Fruit fly (Drosophila melanogaster): ENCODE results near the gene IntS11.

The IntS11 gene

dm6 chr3R:29771645-29772089, 26.5 kb downstream of the IntS11 start (continued):
- TF ChIP-seq ken (GFP tag; IDR thresholded peaks at IDR 0.05) = peak; percentile 23; the same call in 1 of the 3 replicates
- peak in 1 of 2 experiments; percentile 96 for TF ChIP-seq Trl (optimal IDR thresholded peaks at IDR 0.05)
- TF ChIP-seq Trl (GFP tag; optimal IDR thresholded peaks at IDR 0.05) = no peak
- TF ChIP-seq CG30020 (tag; optimal IDR thresholded peaks at IDR 0.05) = no peak
- TF ChIP-seq CG4707 (GFP tag; optimal IDR thresholded peaks at IDR 0.05) = peak; percentile 67
- peak; percentile 18 for TF ChIP-seq gsb-n (tag; optimal IDR thresholded peaks at IDR 0.05)
- peak; percentile 6 for TF ChIP-seq BtbVII (GFP tag; optimal IDR thresholded peaks at IDR 0.05)
- TF ChIP-seq grn (GFP tag; optimal IDR thresholded peaks at IDR 0.05) = peak; percentile 86
- TF ChIP-seq CG10654 (GFP tag; optimal IDR thresholded peaks at IDR 0.05) = no peak

DNA sequence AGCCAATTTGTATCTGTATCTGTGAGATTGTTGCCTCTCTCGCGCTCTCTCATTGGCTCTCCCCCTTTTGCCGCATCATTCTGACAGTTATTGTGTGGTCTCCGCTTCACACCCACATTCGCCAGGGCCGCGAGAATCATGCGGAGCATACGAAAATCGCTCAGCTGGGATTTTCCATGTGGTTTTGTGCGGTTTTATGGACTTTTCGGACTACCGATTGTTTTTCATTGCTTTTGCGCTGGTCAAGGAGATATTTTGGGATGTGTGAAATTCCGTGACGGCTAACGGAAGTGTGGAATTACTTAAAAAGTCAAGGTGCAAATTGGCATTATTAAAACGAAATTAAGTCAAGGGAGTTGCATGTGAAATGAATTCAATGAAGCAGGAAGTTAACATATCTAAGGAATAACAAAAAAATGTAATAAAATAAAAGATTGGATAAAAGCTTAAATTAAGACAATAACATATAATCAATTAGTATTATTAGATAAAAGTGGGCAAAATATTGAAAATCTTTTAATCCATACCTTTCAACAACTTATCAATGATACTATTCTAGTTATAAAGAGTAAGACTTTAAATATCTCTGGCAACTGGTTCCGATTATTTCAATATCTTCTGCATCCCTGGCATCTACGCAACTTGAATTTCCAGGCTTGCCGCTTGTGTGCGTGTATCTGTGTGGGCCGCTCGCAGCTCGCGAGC, 27.1 kb downstream of the IntS11 start:
- peak; percentile 23 for TF ChIP-seq CG10543 (GFP tag; optimal IDR thresholded peaks at IDR 0.05)
- TF ChIP-seq CG9215 (GFP tag; IDR thresholded peaks at IDR 0.05) = peak; percentile 32; the same call in 1 of the 2 replicates
- no peak for TF ChIP-seq CG32532 (GFP tag; IDR thresholded peaks at IDR 0.05)
- TF ChIP-seq inv (GFP tag; IDR thresholded peaks at IDR 0.05; ENCODE audit: partially characterized antibody) = no peak
- TF ChIP-seq Sox102F (GFP tag; optimal IDR thresholded peaks at IDR 0.05) = peak; percentile 5
- no peak for TF ChIP-seq CG3838 (GFP tag; optimal IDR thresholded peaks at IDR 0.05)
- peak; percentile 56; the same call in 1 of the 2 replicates for TF ChIP-seq lmd (GFP tag; IDR thresholded peaks at IDR 0.05)
- TF ChIP-seq CG14710 (tag; optimal IDR thresholded peaks at IDR 0.05) = peak; percentile 61
- peak; percentile 44 for TF ChIP-seq slbo (GFP tag; IDR thresholded peaks at IDR 0.05)
- peak; percentile 39; the same call in 1 of the 3 replicates for TF ChIP-seq ken (GFP tag; IDR thresholded peaks at IDR 0.05)
- TF ChIP-seq sima (GFP tag; optimal IDR thresholded peaks at IDR 0.05) = no peak
- peak; percentile 73 for TF ChIP-seq CG2678 (tag; optimal IDR thresholded peaks at IDR 0.05)
- peak in 1 of 2 experiments; percentile 12 for TF ChIP-seq Pdp1 (GFP tag; optimal IDR thresholded peaks at IDR 0.05)
- no peak for TF ChIP-seq prd (optimal IDR thresholded peaks at IDR 0.05)
- peak; percentile 51; the same call in 2 of the 3 replicates for TF ChIP-seq prd (GFP tag; IDR thresholded peaks at IDR 0.05)
- peak; percentile 58; the same call in 2 of the 3 replicates for TF ChIP-seq CG11456 (GFP tag; IDR thresholded peaks at IDR 0.05)
- no peak for TF ChIP-seq pfk (GFP tag; optimal IDR thresholded peaks at IDR 0.05)
- peak; percentile 89 for TF ChIP-seq psq (GFP tag; optimal IDR thresholded peaks at IDR 0.05)
- TF ChIP-seq cad (GFP tag; optimal IDR thresholded peaks at IDR 0.05) = peak; percentile 12
- no peak for TF ChIP-seq fd3F (GFP tag; optimal IDR thresholded peaks at IDR 0.05)
- peak; percentile 34 for TF ChIP-seq CG8290 (GFP tag; optimal IDR thresholded peaks at IDR 0.05)
- TF ChIP-seq CG8290 (tag; optimal IDR thresholded peaks at IDR 0.05) = peak in 1 of 2 experiments; percentile 61
- peak; percentile 54; the same call in 1 of the 2 replicates for TF ChIP-seq sob (GFP tag; IDR thresholded peaks at IDR 0.05)
- TF ChIP-seq tap (tag; optimal IDR thresholded peaks at IDR 0.05) = peak; percentile 1
- peak; percentile 33 for TF ChIP-seq CG4820 (GFP tag; optimal IDR thresholded peaks at IDR 0.05)
- TF ChIP-seq sens (GFP tag) = peak; percentile 91
- TF ChIP-seq pzg (GFP tag; optimal IDR thresholded peaks at IDR 0.05) = peak; percentile 4
- no peak for TF ChIP-seq corto (GFP tag; optimal IDR thresholded peaks at IDR 0.05)
- peak; percentile 62 for TF ChIP-seq tio (GFP tag; optimal IDR thresholded peaks at IDR 0.05)
- peak; percentile 25 for TF ChIP-seq CG10654 (GFP tag; optimal IDR thresholded peaks at IDR 0.05)
- no peak for TF ChIP-seq esg (GFP tag; conservative IDR thresholded peaks at IDR 0.05)
- TF ChIP-seq CG2120 (GFP tag; optimal IDR thresholded peaks at IDR 0.05) = peak; percentile 13
- peak; percentile 4 for TF ChIP-seq CG30431 (GFP tag; optimal IDR thresholded peaks at IDR 0.05)
- peak; percentile 20 for TF ChIP-seq CG8944 (GFP tag; optimal IDR thresholded peaks at IDR 0.05)
- peak; percentile 71 for TF ChIP-seq Rfx (GFP tag; IDR thresholded peaks at IDR 0.05)
- peak; percentile 58 for TF ChIP-seq Sry-β (GFP tag; optimal IDR thresholded peaks at IDR 0.05)
- TF ChIP-seq odd (GFP tag; optimal IDR thresholded peaks at IDR 0.05) = peak; percentile 13
- 0 out of 2 replicates have a peak, but pooled peaks have one; percentile 22 for TF ChIP-seq al (GFP tag; IDR thresholded peaks at IDR 0.05)
- TF ChIP-seq sd (tag; optimal IDR thresholded peaks at IDR 0.05) = no peak
- TF ChIP-seq CG14014 (GFP tag; IDR thresholded peaks at IDR 0.05) = peak; percentile 8; the same call in 1 of the 2 replicates
- peak; percentile 89 for TF ChIP-seq CG7928 (GFP tag; optimal IDR thresholded peaks at IDR 0.05)
- peak; percentile 32; the same call in 1 of the 3 replicates for TF ChIP-seq zfh1 (GFP tag; IDR thresholded peaks at IDR 0.05)

Data from whole organism, embryonic.